Fruit fly (Drosophila melanogaster) whole organism, adult: Measurements from ENCODE around the gene CG34375.

Experiments
- CG12768 ChIP-seq: fragments of 200-800 bp; sonication (Bioruptor generic); optimal IDR thresholded peaks from 2 replicates; lab custom pipeline; 2017; ENCODE audit warnings: missing biosample characterization, missing genetic modification characterization, mild to moderate bottlenecking, moderate library complexity, missing genetic modification reagents
- CG14711 ChIP-seq: fragments of 200-800 bp; sonication (Bioruptor generic); optimal IDR thresholded peaks from 2 replicates; lab custom pipeline; 2018; ENCODE audit warnings: missing biosample characterization, mild to moderate bottlenecking, missing genetic modification characterization, moderate library complexity
- CG7045 ChIP-seq: fragments of 200-800 bp; sonication (Bioruptor generic); optimal IDR thresholded peaks from 2 replicates; lab custom pipeline; 2017; ENCODE audit warnings: missing biosample characterization, mild to moderate bottlenecking, missing genetic modification characterization
- CG7101 ChIP-seq: fragments of 200-800 bp; sonication (Bioruptor generic); optimal IDR thresholded peaks from 2 replicates; lab custom pipeline; 2018; ENCODE audit warnings: missing biosample characterization, mild to moderate bottlenecking, missing genetic modification characterization, moderate library complexity
- Clk ChIP-seq: fragments of 200-800 bp; sonication (Bioruptor generic); optimal IDR thresholded peaks from 2 replicates; lab custom pipeline; 2017; ENCODE audit warnings: missing biosample characterization, missing genetic modification characterization
- Crg-1 ChIP-seq: fragments of 200-800 bp; sonication (Bioruptor generic); optimal IDR thresholded peaks from 2 replicates; lab custom pipeline; 2016; ENCODE audit warnings: missing biosample characterization, missing genetic modification characterization
- Hr96 ChIP-seq: fragments of 200-800 bp; sonication (Bioruptor generic); optimal IDR thresholded peaks from 2 replicates; lab custom pipeline; 2016; ENCODE audit warnings: missing biosample characterization, missing genetic modification characterization
- Mnt ChIP-seq: fragments of 200-800 bp; sonication (Bioruptor generic); optimal IDR thresholded peaks from 2 replicates; lab custom pipeline; 2016; ENCODE audit warnings: missing biosample characterization, mild to moderate bottlenecking, missing genetic modification characterization
- bab1 ChIP-seq: fragments of 200-800 bp; sonication (Bioruptor generic); optimal IDR thresholded peaks from 3 replicates; lab custom pipeline; 2019; ENCODE audit warnings: missing biosample characterization, mild to moderate bottlenecking, missing genetic modification characterization, moderate library complexity
- cic ChIP-seq: fragments of 200-800 bp; sonication (Bioruptor generic); optimal IDR thresholded peaks from 2 replicates; lab custom pipeline; 2017; ENCODE audit warnings: missing biosample characterization, mild to moderate bottlenecking, missing genetic modification characterization, moderate library complexity
- kay ChIP-seq: fragments of 200-800 bp; sonication (Bioruptor generic); peaks from one replicate; lab custom pipeline; 2016; ENCODE audit warnings: missing biosample characterization, missing genetic modification characterization, borderline replicate concordance
- ovo ChIP-seq: fragments of 200-800 bp; sonication (Bioruptor generic); optimal IDR thresholded peaks from 2 replicates; lab custom pipeline; 2016; ENCODE audit warnings: missing biosample characterization, missing genetic modification characterization
- pad ChIP-seq: fragments of 200-800 bp; sonication (Bioruptor generic); optimal IDR thresholded peaks from 3 replicates; lab custom pipeline; 2017; ENCODE audit warnings: missing biosample characterization, missing genetic modification characterization, mild to moderate bottlenecking, moderate library complexity, missing genetic modification reagents

- TF ChIP-seq CG7045 (GFP tag; lab: Kevin White, UChicago) (no peak), bab1 (GFP tag; lab: Kevin White, UChicago) (no peak), pad (no peak), Mnt (GFP tag; lab: Kevin White, UChicago) (no peak), Crg-1 (GFP tag; lab: Kevin White, UChicago) (no peak), Hr96 (GFP tag; lab: Kevin White, UChicago) (no peak), cic (GFP tag; lab: Kevin White, UChicago) (no peak), CG12768 (GFP tag; lab: Kevin White, UChicago) (no peak), ovo (GFP tag; lab: Kevin White, UChicago) (no peak), Clk (GFP tag; lab: Kevin White, UChicago) (no peak), CG7101 (tag; lab: Kevin White, UChicago) (no peak), CG14711 (tag; lab: Kevin White, UChicago) (no peak), kay (GFP tag; lab: Kevin White, UChicago) (no peak)
Observed at dm6 chr3R:23010406-23010805, at the start of gene CG34375.
